Worm (Caenorhabditis elegans) whole organism, L4 larva: ENCODE results near the gene lin-22.

Source experiments
- F26F4.8 ChIP-seq: fragments of 200-800 bp; sonication (Bioruptor generic); conservative IDR thresholded peaks from 2 replicates; pipeline ENCODE4 v1.3.6; 2022; ENCODE audit warnings: missing genetic modification characterization, missing compliant biosample characterization
- F49E8.2 ChIP-seq: sonication (generic microtip); optimal IDR thresholded peaks from 2 replicates; lab custom pipeline; 2016; ENCODE audit warnings: missing compliant biosample characterization, mild to moderate bottlenecking, missing genetic modification characterization, borderline replicate concordance
- T20F7.1 ChIP-seq: fragments of 200-800 bp; sonication (Bioruptor generic); optimal IDR thresholded peaks from 2 replicates; lab custom pipeline; 2018; ENCODE audit warnings: mild to moderate bottlenecking, missing genetic modification characterization, missing compliant biosample characterization
- T26A8.4 ChIP-seq: fragments of 200-800 bp; sonication (Bioruptor generic); IDR thresholded peaks from 2 replicates; pipeline ENCODE4 v1.3.6; 2022; ENCODE audit warnings: missing genetic modification characterization, missing compliant biosample characterization
- Y105C5A.15 ChIP-seq: fragments of 200-800 bp; sonication (Bioruptor generic); IDR thresholded peaks from 2 replicates; pipeline ENCODE4 v1.3.6; 2022; ENCODE audit warnings: missing genetic modification characterization, missing compliant biosample characterization
- Y48G9A.11 ChIP-seq: fragments of 200-800 bp; sonication (Bioruptor generic); IDR thresholded peaks from 2 replicates; pipeline ENCODE4 v1.3.6; 2022; ENCODE audit warnings: missing genetic modification reagents, missing genetic modification characterization, missing compliant biosample characterization
- Y75B8A.6 ChIP-seq: fragments of 200-800 bp; sonication (Bioruptor generic); IDR thresholded peaks from 2 replicates; pipeline ENCODE4 v1.3.6; 2022; ENCODE audit warnings: missing genetic modification reagents, missing genetic modification characterization, missing compliant biosample characterization
- ZK337.2 ChIP-seq: fragments of 200-800 bp; sonication (Bioruptor generic); IDR thresholded peaks from 2 replicates; pipeline ENCODE4 v1.3.6; 2022; ENCODE audit warnings: missing genetic modification reagents, missing genetic modification characterization, missing compliant biosample characterization
- aha-1 ChIP-seq: fragments of 150-350 bp; peaks from one replicate; lab custom pipeline; 2014; ENCODE audit warnings: missing biosample characterization, missing genetic modification characterization
- aly-2 ChIP-seq: sonication (generic microtip); optimal IDR thresholded peaks from 2 replicates; lab custom pipeline; 2018; ENCODE audit warnings: missing biosample characterization, missing genetic modification characterization
- ama-1 ChIP-seq: fragments of 150-350 bp; optimal IDR thresholded peaks from 2 replicates; lab custom pipeline; 2014; ENCODE audit warnings: inconsistent platforms, mixed read lengths
- ceh-32 ChIP-seq: sonication (generic microtip); optimal IDR thresholded peaks from 2 replicates; lab custom pipeline; 2016; ENCODE audit warnings: mild to moderate bottlenecking, missing genetic modification characterization, missing compliant biosample characterization; ENCODE audit not compliant: poor library complexity
- ceh-44 ChIP-seq: fragments of 200-800 bp; sonication (Bioruptor generic); IDR thresholded peaks from 2 replicates; pipeline ENCODE4 v1.3.6; 2022; ENCODE audit warnings: missing genetic modification reagents, missing genetic modification characterization, missing compliant biosample characterization
- ceh-82 ChIP-seq: sonication (generic microtip); optimal IDR thresholded peaks from 2 replicates; lab custom pipeline; 2017; ENCODE audit warnings: missing biosample characterization, missing genetic modification characterization
- cey-2 ChIP-seq: sonication (generic microtip); optimal IDR thresholded peaks from 3 replicates; lab custom pipeline; 2017; ENCODE audit warnings: missing genetic modification characterization, mild to moderate bottlenecking, missing compliant biosample characterization, antibody characterized with exemption, borderline replicate concordance; ENCODE audit not compliant: insufficient read depth
- dve-1 ChIP-seq: sonication (generic microtip); optimal IDR thresholded peaks from 2 replicates; lab custom pipeline; 2017; ENCODE audit warnings: antibody characterized with exemption, mild to moderate bottlenecking, missing genetic modification characterization, missing compliant biosample characterization; ENCODE audit not compliant: insufficient read depth
- egl-27 ChIP-seq: sonication (generic microtip); optimal IDR thresholded peaks from 3 replicates; lab custom pipeline; 2017; ENCODE audit warnings: missing biosample characterization, missing genetic modification reagents, missing genetic modification characterization
- egl-43 ChIP-seq: fragments of 200-800 bp; sonication (Bioruptor generic); IDR thresholded peaks from 2 replicates; pipeline ENCODE4 v1.3.6; 2022; ENCODE audit warnings: missing genetic modification reagents, missing genetic modification characterization, missing compliant biosample characterization
- hlh-11 ChIP-seq: fragments of 200-800 bp; sonication (Bioruptor generic); optimal IDR thresholded peaks from 2 replicates; lab custom pipeline; 2018; ENCODE audit warnings: mild to moderate bottlenecking, missing genetic modification characterization, missing compliant biosample characterization
- hlh-30 ChIP-seq: sonication (generic microtip); optimal IDR thresholded peaks from 2 replicates; lab custom pipeline; 2017; ENCODE audit warnings: antibody characterized with exemption, mild to moderate bottlenecking, missing genetic modification characterization, missing compliant biosample characterization; ENCODE audit not compliant: insufficient read depth
- hmg-1.1 ChIP-seq: fragments of 200-800 bp; sonication (Bioruptor generic); IDR thresholded peaks from 2 replicates; pipeline ENCODE4 v1.3.6; 2022; ENCODE audit warnings: missing genetic modification reagents, missing genetic modification characterization, missing compliant biosample characterization
- lim-7 ChIP-seq: fragments of 200-800 bp; sonication (Bioruptor generic); IDR thresholded peaks from 2 replicates; pipeline ENCODE4 v1.3.6; 2022; ENCODE audit warnings: missing genetic modification characterization, missing compliant biosample characterization
- lin-39 ChIP-seq: fragments of 150-350 bp; optimal IDR thresholded peaks from 2 replicates; lab custom pipeline; 2014; ENCODE audit warnings: missing biosample characterization, missing genetic modification reagents, missing genetic modification characterization
- lsy-2 ChIP-seq, 2 experiments: fragments of 150-350 bp in 1 of 2; sonication (generic microtip) in 1 of 2; optimal IDR thresholded peaks; 2 replicates each; lab custom pipeline; 2014 to 2017; ENCODE audit warnings: missing biosample characterization in 2 of 2, missing genetic modification characterization in 2 of 2
- madf-5 ChIP-seq, 2 experiments: fragments of 200-800 bp; sonication (Bioruptor generic); IDR thresholded peaks; 2 replicates each; pipeline ENCODE4 v1.3.6; 2022; ENCODE audit warnings: missing compliant biosample characterization in 2 of 2, missing genetic modification characterization in 2 of 2
- madf-9 ChIP-seq: fragments of 200-800 bp; sonication (Bioruptor generic); conservative IDR thresholded peaks from 2 replicates; pipeline ENCODE4 v1.3.6; 2022; ENCODE audit warnings: missing genetic modification reagents, missing genetic modification characterization, missing compliant biosample characterization
- mdl-1 ChIP-seq, 2 experiments: fragments of 150-350 bp in 1 of 2; sonication (generic microtip) in 1 of 2; optimal IDR thresholded peaks; 2 replicates each; lab custom pipeline; 2014 to 2017; ENCODE audit warnings: missing biosample characterization in 2 of 2, missing genetic modification characterization in 2 of 2
- mdt-29 ChIP-seq: fragments of 200-800 bp; sonication (Bioruptor generic); IDR thresholded peaks from 2 replicates; pipeline ENCODE4 v1.3.6; 2022; ENCODE audit warnings: missing genetic modification reagents, missing genetic modification characterization, missing compliant biosample characterization
- mep-1 ChIP-seq: fragments of 150-350 bp; sonication (generic microtip); optimal IDR thresholded peaks from 3 replicates; lab custom pipeline; 2014; ENCODE audit warnings: missing biosample characterization, missing genetic modification characterization
- nhr-10 ChIP-seq: fragments of 150-350 bp; optimal IDR thresholded peaks from 2 replicates; lab custom pipeline; 2014; ENCODE audit warnings: missing biosample characterization, missing genetic modification characterization
- nhr-111 ChIP-seq: fragments of 200-800 bp; sonication (Bioruptor generic); optimal IDR thresholded peaks from 2 replicates; lab custom pipeline; 2018; ENCODE audit warnings: mild to moderate bottlenecking, missing genetic modification characterization, missing compliant biosample characterization
- nhr-237 ChIP-seq: sonication (generic microtip); optimal IDR thresholded peaks from 2 replicates; lab custom pipeline; 2017; ENCODE audit warnings: missing biosample characterization, missing genetic modification characterization
- nhr-28 ChIP-seq: fragments of 150-350 bp; optimal IDR thresholded peaks from 2 replicates; lab custom pipeline; 2014; ENCODE audit warnings: missing biosample characterization, missing genetic modification characterization
- nhr-41 ChIP-seq: fragments of 200-800 bp; sonication (Bioruptor generic); IDR thresholded peaks from 2 replicates; pipeline ENCODE4 v1.3.6; 2022; ENCODE audit warnings: missing genetic modification reagents, missing genetic modification characterization, missing compliant biosample characterization
- nhr-77 ChIP-seq: fragments of 150-350 bp; optimal IDR thresholded peaks from 2 replicates; lab custom pipeline; 2014; ENCODE audit warnings: missing biosample characterization, missing genetic modification characterization
- php-3 ChIP-seq: fragments of 200-800 bp; sonication (Bioruptor generic); IDR thresholded peaks from 2 replicates; pipeline ENCODE4 v1.3.6; 2022; ENCODE audit warnings: missing genetic modification reagents, missing genetic modification characterization, missing compliant biosample characterization
- sdz-12 ChIP-seq: fragments of 200-800 bp; sonication (Bioruptor generic); optimal IDR thresholded peaks from 2 replicates; lab custom pipeline; 2018; ENCODE audit warnings: mild to moderate bottlenecking, missing genetic modification characterization, missing compliant biosample characterization
- set-16 ChIP-seq: fragments of 200-800 bp; sonication (Bioruptor generic); IDR thresholded peaks from 2 replicates; pipeline ENCODE4 v1.3.6; 2022; ENCODE audit warnings: missing genetic modification reagents, missing genetic modification characterization, missing compliant biosample characterization
- tag-97 ChIP-seq: fragments of 200-800 bp; sonication (Bioruptor generic); IDR thresholded peaks from 2 replicates; pipeline ENCODE4 v1.3.6; 2022; ENCODE audit warnings: missing genetic modification characterization, missing compliant biosample characterization
- unc-39 ChIP-seq: sonication (generic microtip); optimal IDR thresholded peaks from 2 replicates; lab custom pipeline; 2017; ENCODE audit warnings: missing biosample characterization, missing genetic modification characterization
- vab-7 ChIP-seq: fragments of 200-800 bp; sonication (Bioruptor generic); IDR thresholded peaks from 2 replicates; pipeline ENCODE4 v1.3.6; 2022; ENCODE audit warnings: missing genetic modification reagents, missing genetic modification characterization, missing compliant biosample characterization
- zag-1 ChIP-seq: fragments of 150-350 bp; optimal IDR thresholded peaks from 2 replicates; lab custom pipeline; 2014; ENCODE audit warnings: missing biosample characterization, missing genetic modification characterization
- zip-11 ChIP-seq: fragments of 200-800 bp; sonication (Bioruptor generic); IDR thresholded peaks from 2 replicates; pipeline ENCODE4 v1.3.6; 2022; ENCODE audit warnings: missing genetic modification characterization, missing compliant biosample characterization
- ztf-7 ChIP-seq: fragments of 150-350 bp; optimal IDR thresholded peaks from 2 replicates; lab custom pipeline; 2014; ENCODE audit warnings: missing biosample characterization, missing genetic modification characterization

Gene lin-22

DNA sequence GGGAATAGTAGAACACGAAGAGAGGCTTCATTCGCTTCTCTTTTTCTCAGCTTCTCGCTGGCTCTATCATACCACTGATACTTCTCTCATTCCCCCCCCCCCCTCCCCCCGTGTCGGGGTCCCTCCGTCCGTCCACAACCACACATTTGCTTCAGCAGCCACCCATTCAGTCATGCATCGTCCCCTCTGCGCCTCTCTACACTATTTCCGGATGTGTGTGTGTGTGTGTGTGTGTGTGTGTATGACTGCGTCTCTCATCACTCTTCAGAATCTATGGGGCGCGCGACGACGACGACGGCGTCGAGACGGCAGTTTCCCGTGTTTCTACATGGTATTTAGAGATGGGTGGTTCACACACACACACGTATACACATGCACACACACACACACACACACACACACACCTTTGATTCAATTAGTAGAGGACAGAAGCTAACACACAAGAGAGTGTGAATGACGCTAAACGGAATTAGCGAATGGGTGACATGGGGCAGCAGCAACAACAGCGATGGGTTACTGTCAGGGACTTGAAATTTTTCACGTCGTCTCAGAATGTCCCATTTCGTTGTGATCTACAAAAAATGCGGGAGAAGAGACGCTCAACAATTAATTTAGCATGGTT lies 26.1 kb upstream of the lin-22 start (continued):
- TF ChIP-seq Y75B8A.6 (GFP tag; lab: Robert Waterston, UW) (no peak), ama-1 (no peak), dve-1 (tag; lab: Kevin White, UChicago) (peak; percentile 3), unc-39 (tag; lab: Kevin White, UChicago) (no peak), tag-97 (GFP tag; lab: Robert Waterston, UW) (no peak), egl-43 (GFP tag; lab: Robert Waterston, UW) (peak; percentile 74), hlh-30 (peak; percentile 85), nhr-41 (no peak), ceh-32 (tag; lab: Kevin White, UChicago) (no peak), mep-1 (tag; lab: Kevin White, UChicago) (peak; percentile 72), aly-2 (tag; lab: Kevin White, UChicago) (no peak), ceh-44 (GFP tag; lab: Robert Waterston, UW) (0 out of 2 replicates have a peak, but pooled peaks have one; percentile 10), lsy-2 (tag; optimal IDR thresholded peaks at IDR 0.05; lab: Kevin White, UChicago) (peak; percentile 39 to 65)

DNA sequence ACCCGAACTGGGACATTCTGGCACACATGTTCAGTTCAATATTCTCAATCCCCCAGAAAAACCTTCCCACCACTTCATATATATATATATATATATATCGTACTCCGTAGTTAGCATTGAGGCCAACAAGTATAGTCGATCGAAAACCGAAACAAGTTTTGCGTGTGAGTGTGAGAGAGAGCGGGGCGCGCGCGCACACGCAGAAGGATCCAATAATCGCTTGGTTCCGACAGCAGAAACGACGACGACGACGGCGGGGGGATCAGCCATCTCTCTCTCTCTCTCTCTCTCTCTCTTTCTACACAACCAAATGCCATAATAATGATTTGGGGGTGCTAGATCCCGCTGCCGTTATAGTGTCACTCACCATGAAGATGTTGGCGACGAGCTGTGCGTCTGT lies 24.7 kb upstream of the lin-22 start:
- TF ChIP-seq ceh-82 (tag; lab: Kevin White, UChicago) = no peak
- no peak for TF ChIP-seq vab-7 (GFP tag; lab: Robert Waterston, UW)
- no peak for TF ChIP-seq Y105C5A.15 (GFP tag; lab: Robert Waterston, UW)
- no peak for TF ChIP-seq T20F7.1 (GFP tag; lab: Kevin White, UChicago)
- TF ChIP-seq egl-27 = no peak
- TF ChIP-seq cey-2 (tag; lab: Kevin White, UChicago) = no peak
- TF ChIP-seq egl-43 (GFP tag; lab: Robert Waterston, UW) = no peak
- no peak for TF ChIP-seq nhr-10 (tag; lab: Kevin White, UChicago)
- TF ChIP-seq mdl-1 (tag; optimal IDR thresholded peaks at IDR 0.05; lab: Kevin White, UChicago) = no peak
- TF ChIP-seq mep-1 (tag; lab: Kevin White, UChicago) = peak; percentile 2
- peak; percentile 27; the same call in 1 of the 2 replicates for TF ChIP-seq set-16
- TF ChIP-seq nhr-77 = no peak
- TF ChIP-seq nhr-111 = no peak
- TF ChIP-seq nhr-28 (tag; lab: Kevin White, UChicago) = peak; percentile 8
- no peak for TF ChIP-seq aha-1 (tag; lab: Kevin White, UChicago)
- TF ChIP-seq tag-97 (GFP tag; lab: Robert Waterston, UW) = no peak
- no peak for TF ChIP-seq madf-9 (GFP tag; lab: Robert Waterston, UW)

DNA sequence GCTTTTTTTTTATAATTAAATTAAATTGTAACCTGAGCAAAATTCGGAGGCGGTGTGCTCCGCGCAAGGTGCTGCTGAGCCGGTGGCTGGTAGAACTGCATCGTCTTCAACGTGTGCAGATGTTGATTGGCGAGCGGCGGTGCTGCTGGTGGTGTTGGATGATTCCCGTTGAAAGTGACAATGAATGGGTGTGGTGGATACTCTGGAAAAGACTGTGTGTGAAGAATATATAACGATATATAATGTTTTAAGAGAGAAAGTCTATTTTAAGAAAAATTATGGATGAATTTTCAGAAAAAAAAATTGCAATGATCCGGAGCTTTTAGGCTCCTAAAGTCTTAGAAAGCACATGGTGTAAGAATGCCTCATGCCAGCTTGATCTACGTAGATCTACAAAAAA lies 24.2 kb upstream of the lin-22 start, which contains the start of gene Y54G2A.26:
Gene Y54G2A.26 (minus strand): TSS at position 101 of the 400 bp plus-strand sequence.
- TF ChIP-seq lin-39 = no peak

DNA sequence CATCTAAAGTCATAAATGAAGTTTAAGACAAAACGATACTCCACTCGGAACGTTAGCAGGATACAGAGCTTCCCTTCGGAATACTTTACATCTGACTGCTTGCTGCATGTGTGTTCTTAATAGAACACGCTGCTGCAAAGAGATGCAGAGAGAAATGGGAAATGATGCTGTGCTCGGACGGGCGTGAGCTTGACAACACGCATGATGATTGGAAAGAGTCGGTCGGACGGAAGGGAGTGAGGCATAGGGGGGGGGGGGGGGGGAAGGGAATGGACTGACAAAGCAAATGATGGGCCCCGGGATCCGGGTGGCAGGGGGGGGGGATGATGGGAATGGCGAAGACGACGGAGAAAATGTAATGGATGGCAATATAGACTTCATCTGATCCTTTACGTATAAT lies 22.2 kb upstream of the lin-22 start:
- TF ChIP-seq hmg-1.1 (GFP tag; lab: Robert Waterston, UW) (no peak), zip-11 (GFP tag; lab: Robert Waterston, UW) (no peak), ztf-7 (tag; lab: Kevin White, UChicago) (no peak), dve-1 (tag; lab: Kevin White, UChicago) (no peak), lim-7 (no peak), aha-1 (tag; lab: Kevin White, UChicago) (peak; percentile 74), F26F4.8 (GFP tag; lab: Robert Waterston, UW) (no peak), mdt-29 (GFP tag; lab: Robert Waterston, UW) (no peak), T20F7.1 (GFP tag; lab: Kevin White, UChicago) (no peak), aly-2 (tag; lab: Kevin White, UChicago) (no peak), lsy-2 (tag; optimal IDR thresholded peaks at IDR 0.05; lab: Kevin White, UChicago) (no peak), egl-43 (GFP tag; lab: Robert Waterston, UW) (no peak), Y105C5A.15 (GFP tag; lab: Robert Waterston, UW) (no peak), madf-5 (GFP tag; IDR thresholded peaks at IDR 0.05; lab: Robert Waterston, UW) (no peak), sdz-12 (GFP tag; lab: Kevin White, UChicago) (no peak), egl-27 (no peak), hlh-30 (peak; percentile 63), F49E8.2 (tag; lab: Kevin White, UChicago) (no peak), Y48G9A.11 (no peak), T26A8.4 (GFP tag; lab: Robert Waterston, UW) (no peak), ZK337.2 (no peak), php-3 (no peak), hlh-11 (tag; lab: Kevin White, UChicago) (peak; percentile 11), mdl-1 (tag; optimal IDR thresholded peaks at IDR 0.05; lab: Kevin White, UChicago) (peak in 1 of 2 experiments; percentile 10), zag-1 (no peak), unc-39 (tag; lab: Kevin White, UChicago) (no peak), nhr-237 (no peak)
